Worm (Caenorhabditis elegans): ENCODE measurements around the gene F21D9.1.

ce11 chrV:19253520-19253919 lies 10.7 kb upstream of the F21D9.1 start, which contains the start of gene F21D9.4:
- TF ChIP-seq dao-5 (tag; optimal IDR thresholded peaks at IDR 0.05) (no peak), him-1 (tag; optimal IDR thresholded peaks at IDR 0.05) (no peak)

Data from whole organism, L4/young adult.